Fruit fly (Drosophila melanogaster) whole organism, embryonic: ENCODE results near the gene Gr2a.

ENCODE experiments used
- Abd-B ChIP-seq: fragments of 200-800 bp; sonication (Bioruptor generic); optimal IDR thresholded peaks from 2 replicates; lab custom pipeline; 2018; ENCODE audit warnings: missing biosample characterization, mild to moderate bottlenecking, missing genetic modification characterization, moderate library complexity
- CG10267 ChIP-seq: fragments of 200-800 bp; sonication (Bioruptor generic); optimal IDR thresholded peaks from 2 replicates; lab custom pipeline; 2018; ENCODE audit warnings: missing biosample characterization, mild to moderate bottlenecking, missing genetic modification characterization, moderate library complexity
- CG6765 ChIP-seq: fragments of 200-800 bp; sonication (Bioruptor generic); optimal IDR thresholded peaks from 3 replicates; lab custom pipeline; 2017; ENCODE audit warnings: missing biosample characterization, mild to moderate bottlenecking, missing genetic modification characterization
- CG7372 ChIP-seq: fragments of 200-800 bp; sonication (Bioruptor generic); IDR thresholded peaks from 2 replicates; pipeline ENCODE4 v1.3.6; 2022; ENCODE audit warnings: missing biosample characterization, missing genetic modification characterization
- H15 ChIP-seq: fragments of 200-800 bp; sonication (Bioruptor generic); IDR thresholded peaks from 3 replicates; pipeline ENCODE4 v1.3.6; 2022; ENCODE audit warnings: missing biosample characterization, missing genetic modification characterization
- Hey ChIP-seq: fragments of 200-800 bp; sonication (Bioruptor generic); optimal IDR thresholded peaks from 3 replicates; lab custom pipeline; 2018; ENCODE audit warnings: missing biosample characterization, mild to moderate bottlenecking, missing genetic modification characterization
- Opbp ChIP-seq: fragments of 200-800 bp; sonication (Bioruptor generic); IDR thresholded peaks from 3 replicates; pipeline ENCODE4 v1.3.6; 2022; ENCODE audit warnings: missing biosample characterization, missing genetic modification characterization; ENCODE audit not compliant: partially characterized antibody
- Xbp1 ChIP-seq: fragments of 200-800 bp; sonication (Bioruptor generic); optimal IDR thresholded peaks from 3 replicates; lab custom pipeline; 2016; ENCODE audit warnings: missing biosample characterization, mild to moderate bottlenecking, missing genetic modification characterization
- fu2 ChIP-seq: fragments of 200-800 bp; sonication (Bioruptor generic); optimal IDR thresholded peaks from 2 replicates; lab custom pipeline; 2016; ENCODE audit warnings: missing biosample characterization, missing genetic modification characterization
- insv ChIP-seq, 2 experiments: fragments of 200-800 bp; sonication (Bioruptor generic); optimal IDR thresholded peaks; 3 replicates each; lab custom pipeline; 2016 to 2018; ENCODE audit warnings: missing biosample characterization in 2 of 2, missing genetic modification characterization in 2 of 2
- ttk ChIP-seq: fragments of 200-800 bp; sonication (Bioruptor generic); IDR thresholded peaks from 2 replicates; pipeline ENCODE4 v2.1.2; 2022; ENCODE audit warnings: missing biosample characterization, missing genetic modification characterization

DNA sequence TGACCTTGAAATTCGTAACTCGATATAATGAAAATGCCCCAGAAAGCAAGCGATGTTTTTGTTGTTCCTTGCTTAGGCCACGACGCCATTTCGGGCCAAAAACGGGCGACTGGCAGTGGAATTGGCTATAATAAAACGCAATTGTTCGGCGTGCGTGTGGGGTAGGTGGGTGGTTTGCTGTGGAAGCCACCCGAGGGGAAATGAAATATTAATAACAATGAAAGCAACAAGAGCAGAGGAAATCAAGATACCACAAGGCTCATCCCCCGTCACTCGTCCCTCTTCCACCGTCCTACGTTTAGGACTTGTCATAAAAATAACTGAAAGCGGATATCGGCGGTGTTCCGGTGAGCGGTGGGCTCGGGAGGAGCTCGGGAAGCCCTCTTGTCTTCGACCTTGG is 46.5 kb upstream of the Gr2a start:
- TF ChIP-seq ttk (GFP tag; lab: Robert Waterston, UW) (no peak), Xbp1 (no peak), Opbp (GFP tag; lab: Robert Waterston, UW) (no peak), H15 (GFP tag; lab: Robert Waterston, UW) (no peak), CG10267 (no peak), insv (GFP tag; optimal IDR thresholded peaks at IDR 0.05; lab: Kevin White, UChicago) (no peak), Hey (no peak), Abd-B (GFP tag; lab: Kevin White, UChicago) (no peak), fu2 (GFP tag; lab: Kevin White, UChicago) (no peak), CG6765 (no peak), CG7372 (GFP tag; lab: Robert Waterston, UW) (no peak)
